Fruit fly (Drosophila melanogaster): ENCODE measurements around the gene S-Lap1.
A peak's percentile ranks its signal among the peaks of the same experiment; 100 is the strongest.

S-Lap1 gene

DNA sequence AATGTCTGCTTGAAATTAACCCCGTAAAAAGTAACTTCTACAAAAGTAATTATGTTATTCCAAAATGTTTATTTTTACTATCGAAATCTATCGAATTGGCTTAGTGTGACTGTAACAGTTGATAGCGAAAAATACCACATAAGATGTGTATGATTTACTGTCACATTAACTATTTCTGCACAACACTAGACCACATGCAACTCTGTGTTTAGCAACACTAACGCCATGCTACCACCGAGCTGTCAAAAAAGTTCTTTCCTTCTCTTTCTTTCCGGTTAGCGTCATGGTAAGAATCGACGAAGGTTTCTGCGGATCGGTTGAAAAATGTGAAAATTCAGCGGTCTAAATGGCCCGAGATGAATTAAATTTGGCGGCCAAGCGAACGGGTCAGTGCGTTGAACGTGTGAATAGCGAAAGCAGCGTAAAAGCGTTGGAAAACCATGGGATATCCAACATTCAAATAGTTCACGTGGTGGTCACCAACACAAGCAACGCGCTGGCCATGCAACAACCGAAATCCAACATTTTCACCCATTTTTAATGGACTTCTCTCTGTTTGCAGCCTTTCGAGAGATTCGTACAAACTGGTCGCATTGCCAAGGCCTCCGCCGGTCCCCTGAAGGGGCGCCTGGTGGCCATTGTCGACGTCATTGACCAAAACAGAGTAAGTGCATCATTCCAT, 16.1 kb upstream of the S-Lap1 start, which contains the start of the genes Nelf-E and RpL14 (continued):
- TF ChIP-seq CG42726 (GFP tag; IDR thresholded peaks at IDR 0.05; ENCODE audit: partially characterized antibody) (0 out of 2 replicates have a peak, but pooled peaks have one; percentile 57), lola (GFP tag; optimal IDR thresholded peaks at IDR 0.05) (peak in 1 of 3 experiments; percentile 72), CG11085 (GFP tag; IDR thresholded peaks at IDR 0.05) (peak; percentile 93), CG4730 (GFP tag; IDR thresholded peaks at IDR 0.05) (peak; percentile 82), CG3065 (GFP tag; optimal IDR thresholded peaks at IDR 0.05) (peak; percentile 86), Elba2 (GFP tag; optimal IDR thresholded peaks at IDR 0.05) (no peak), CG10209 (GFP tag; optimal IDR thresholded peaks at IDR 0.05) (peak; percentile 96), onecut (GFP tag; IDR thresholded peaks at IDR 0.05) (peak; percentile 95), Dfd (GFP tag; optimal IDR thresholded peaks at IDR 0.05) (no peak), CG17186 (GFP tag; optimal IDR thresholded peaks at IDR 0.05) (peak; percentile 95), Usf (GFP tag; optimal IDR thresholded peaks at IDR 0.05) (peak; percentile 86), CG8478 (optimal IDR thresholded peaks at IDR 0.05) (no peak), CG6654 (GFP tag; optimal IDR thresholded peaks at IDR 0.05) (peak; percentile 79), CG15073 (GFP tag; optimal IDR thresholded peaks at IDR 0.05) (no peak), CG16815 (GFP tag; optimal IDR thresholded peaks at IDR 0.05) (peak; percentile 76), caup (GFP tag; optimal IDR thresholded peaks at IDR 0.05; ENCODE audit: severe bottlenecking) (peak; percentile 99), Fer3 (tag; optimal IDR thresholded peaks at IDR 0.05) (peak; percentile 95), D19B (GFP tag; optimal IDR thresholded peaks at IDR 0.05) (peak; percentile 86), az2 (GFP tag; optimal IDR thresholded peaks at IDR 0.05) (peak; percentile 76), fd96Cb (tag; optimal IDR thresholded peaks at IDR 0.05) (peak; percentile 79), wdn (GFP tag; IDR thresholded peaks at IDR 0.05) (peak; percentile 89), Drgx (GFP tag; IDR thresholded peaks at IDR 0.05) (peak; percentile 75), CG33213 (GFP tag; optimal IDR thresholded peaks at IDR 0.05) (peak; percentile 98), stc (GFP tag; IDR thresholded peaks at IDR 0.05) (peak; percentile 92), CG30020 (tag; optimal IDR thresholded peaks at IDR 0.05) (peak; percentile 83), Dp (GFP tag; optimal IDR thresholded peaks at IDR 0.05) (peak; percentile 64), CG15011 (GFP tag; optimal IDR thresholded peaks at IDR 0.05) (peak; percentile 94), odd (GFP tag; optimal IDR thresholded peaks at IDR 0.05) (peak; percentile 95), Six4 (GFP tag; optimal IDR thresholded peaks at IDR 0.05) (peak; percentile 86), jing (GFP tag; optimal IDR thresholded peaks at IDR 0.05) (peak; percentile 82), Scr (GFP tag; IDR thresholded peaks at IDR 0.05; ENCODE audit: partially characterized antibody) (peak; percentile 53), tap (tag; optimal IDR thresholded peaks at IDR 0.05) (peak; percentile 80), gfzf (GFP tag; optimal IDR thresholded peaks at IDR 0.05) (peak; percentile 98), CG10321 (GFP tag; IDR thresholded peaks at IDR 0.05) (peak; percentile 79), sc (optimal IDR thresholded peaks at IDR 0.05) (no peak), sc (GFP tag; optimal IDR thresholded peaks at IDR 0.05) (peak; percentile 88), dmrt11E (tag; optimal IDR thresholded peaks at IDR 0.05) (peak; percentile 91), CG13894 (tag; optimal IDR thresholded peaks at IDR 0.05) (peak; percentile 95), CG18476 (GFP tag; optimal IDR thresholded peaks at IDR 0.05) (peak; percentile 87), H15 (GFP tag; IDR thresholded peaks at IDR 0.05) (peak; percentile 94), CG1024 (GFP tag; IDR thresholded peaks at IDR 0.05) (peak; percentile 93), sisA (GFP tag; IDR thresholded peaks at IDR 0.05) (peak; percentile 75), zfh2 (GFP tag; optimal IDR thresholded peaks at IDR 0.05) (peak; percentile 94), CG5245 (GFP tag; optimal IDR thresholded peaks at IDR 0.05) (peak; percentile 83), CG18011 (GFP tag; optimal IDR thresholded peaks at IDR 0.05) (peak; percentile 88), bab2 (GFP tag; optimal IDR thresholded peaks at IDR 0.05) (peak; percentile 95), run (tag; optimal IDR thresholded peaks at IDR 0.05) (peak; percentile 76), usp (GFP tag; optimal IDR thresholded peaks at IDR 0.05) (no peak), CG7839 (tag; optimal IDR thresholded peaks at IDR 0.05) (peak; percentile 91), Deaf1 (tag; optimal IDR thresholded peaks at IDR 0.05) (no peak)

Measured in whole organism, embryonic.